Fruit fly (Drosophila melanogaster) whole organism, embryonic: ENCODE results near the gene pod1.
A peak's percentile ranks its signal among the peaks of the same experiment; 100 is the strongest.

Experiments used
- Blimp-1 ChIP-seq: fragments of 200-800 bp; sonication (Bioruptor generic); optimal IDR thresholded peaks from 3 replicates; lab custom pipeline; 2018; ENCODE audit warnings: missing biosample characterization, missing genetic modification characterization, mild to moderate bottlenecking, moderate library complexity, missing genetic modification reagents
- Bteb2 ChIP-seq: fragments of 200-800 bp; sonication (Bioruptor generic); optimal IDR thresholded peaks from 2 replicates; lab custom pipeline; 2016; ENCODE audit warnings: missing biosample characterization, missing genetic modification characterization
- CG10321 ChIP-seq: fragments of 200-800 bp; sonication (Bioruptor generic); IDR thresholded peaks from 2 replicates; pipeline ENCODE4 v1.3.6; 2022; ENCODE audit warnings: missing biosample characterization, missing genetic modification characterization
- CG10366 ChIP-seq: fragments of 200-800 bp; sonication (Bioruptor generic); IDR thresholded peaks from 2 replicates; pipeline ENCODE4 v1.3.6; 2022; ENCODE audit warnings: missing biosample characterization, missing genetic modification characterization
- CG11247 ChIP-seq: fragments of 200-800 bp; sonication (Bioruptor generic); IDR thresholded peaks from 2 replicates; pipeline ENCODE4 v1.3.6; 2022; ENCODE audit warnings: missing biosample characterization, missing genetic modification characterization
- CG12104 ChIP-seq: fragments of 200-800 bp; sonication (Bioruptor generic); optimal IDR thresholded peaks from 3 replicates; lab custom pipeline; 2016; ENCODE audit warnings: missing biosample characterization, missing genetic modification characterization
- CG12155 ChIP-seq: fragments of 200-800 bp; sonication (Bioruptor generic); optimal IDR thresholded peaks from 3 replicates; lab custom pipeline; 2016; ENCODE audit warnings: missing biosample characterization, missing genetic modification characterization
- CG13296 ChIP-seq: fragments of 200-800 bp; sonication (Bioruptor generic); optimal IDR thresholded peaks from 3 replicates; lab custom pipeline; 2018; ENCODE audit warnings: missing biosample characterization, mild to moderate bottlenecking, missing genetic modification characterization
- CG13775 ChIP-seq: fragments of 200-800 bp; sonication (Bioruptor generic); optimal IDR thresholded peaks from 3 replicates; lab custom pipeline; 2017; ENCODE audit warnings: missing biosample characterization, mild to moderate bottlenecking, missing genetic modification characterization
- CG1602 ChIP-seq: fragments of 200-800 bp; sonication (Bioruptor generic); optimal IDR thresholded peaks from 3 replicates; lab custom pipeline; 2016; ENCODE audit warnings: missing biosample characterization, missing genetic modification characterization
- CG17361 ChIP-seq: fragments of 200-800 bp; sonication (Bioruptor generic); IDR thresholded peaks from 3 replicates; pipeline ENCODE4 v1.3.6; 2022; ENCODE audit warnings: missing biosample characterization, missing genetic modification characterization
- CG17568 ChIP-seq: fragments of 200-800 bp; sonication (Bioruptor generic); optimal IDR thresholded peaks from 2 replicates; lab custom pipeline; 2018; ENCODE audit warnings: missing biosample characterization, mild to moderate bottlenecking, missing genetic modification characterization, moderate library complexity
- CG18764 ChIP-seq: fragments of 200-800 bp; sonication (Bioruptor generic); optimal IDR thresholded peaks from 3 replicates; lab custom pipeline; 2016; ENCODE audit warnings: missing biosample characterization, missing genetic modification characterization
- CG2120 ChIP-seq: fragments of 200-800 bp; sonication (Bioruptor generic); optimal IDR thresholded peaks from 3 replicates; lab custom pipeline; 2016; ENCODE audit warnings: missing biosample characterization, missing genetic modification characterization
- CG2199 ChIP-seq: fragments of 200-800 bp; sonication (Bioruptor generic); IDR thresholded peaks from 3 replicates; pipeline ENCODE4 v1.3.6; 2022; ENCODE audit warnings: missing biosample characterization, missing genetic modification characterization
- CG31388 ChIP-seq: fragments of 200-800 bp; sonication (Bioruptor generic); optimal IDR thresholded peaks from 2 replicates; lab custom pipeline; 2016; ENCODE audit warnings: missing biosample characterization, missing genetic modification characterization
- CG32532 ChIP-seq: fragments of 200-800 bp; sonication (Bioruptor generic); IDR thresholded peaks from 2 replicates; pipeline ENCODE4 v1.3.6; 2022; ENCODE audit warnings: missing biosample characterization, missing genetic modification characterization
- CG3281 ChIP-seq: fragments of 200-800 bp; sonication (Bioruptor generic); optimal IDR thresholded peaks from 3 replicates; lab custom pipeline; 2017; ENCODE audit warnings: missing biosample characterization, mild to moderate bottlenecking, missing genetic modification characterization
- CG34376 ChIP-seq: fragments of 200-800 bp; sonication (Bioruptor generic); optimal IDR thresholded peaks from 2 replicates; lab custom pipeline; 2018; ENCODE audit warnings: missing biosample characterization, mild to moderate bottlenecking, missing genetic modification characterization
- CG7271 ChIP-seq: fragments of 200-800 bp; sonication (Bioruptor generic); optimal IDR thresholded peaks from 2 replicates; lab custom pipeline; 2018; ENCODE audit warnings: missing biosample characterization, mild to moderate bottlenecking, missing genetic modification characterization, moderate library complexity
- CG8290 ChIP-seq, 3 experiments: fragments of 200-800 bp; sonication (Bioruptor generic); optimal IDR thresholded peaks; 2 replicates each; lab custom pipeline; 2016 to 2019; ENCODE audit warnings: missing biosample characterization in 3 of 3, missing genetic modification characterization in 3 of 3, mild to moderate bottlenecking in 2 of 3, moderate library complexity in 1 of 3
- CG8765 ChIP-seq: fragments of 200-800 bp; sonication (Bioruptor generic); IDR thresholded peaks from 2 replicates; pipeline ENCODE4 v1.3.6; 2022; ENCODE audit warnings: missing biosample characterization, missing genetic modification characterization
- CHES-1-like ChIP-seq: fragments of 200-800 bp; sonication (Bioruptor generic); optimal IDR thresholded peaks from 2 replicates; lab custom pipeline; 2016; ENCODE audit warnings: missing biosample characterization, missing genetic modification characterization
- Dll ChIP-seq: fragments of 200-800 bp; sonication (Bioruptor generic); IDR thresholded peaks from 4 replicates; pipeline ENCODE4 v1.3.6; 2022; ENCODE audit warnings: missing biosample characterization, missing genetic modification characterization; ENCODE audit not compliant: partially characterized antibody
- Dp ChIP-seq: fragments of 200-800 bp; sonication (Bioruptor generic); optimal IDR thresholded peaks from 2 replicates; lab custom pipeline; 2018; ENCODE audit warnings: missing biosample characterization, mild to moderate bottlenecking, missing genetic modification characterization, moderate library complexity
- E2f2 ChIP-seq: fragments of 200-800 bp; sonication (Bioruptor generic); IDR thresholded peaks from 2 replicates; pipeline ENCODE4 v1.3.6; 2022; ENCODE audit warnings: missing biosample characterization, missing genetic modification characterization
- Elba2 ChIP-seq: fragments of 200-800 bp; sonication (Bioruptor generic); optimal IDR thresholded peaks from 3 replicates; lab custom pipeline; 2016; ENCODE audit warnings: missing biosample characterization, missing genetic modification characterization
- NC2α ChIP-seq: fragments of 200-800 bp; sonication (Bioruptor generic); optimal IDR thresholded peaks from 2 replicates; lab custom pipeline; 2016; ENCODE audit warnings: missing biosample characterization, missing genetic modification characterization
- Pdp1 ChIP-seq, 2 experiments: fragments of 200-800 bp; sonication (Bioruptor generic); optimal IDR thresholded peaks; 3 replicates each; lab custom pipeline; 2016; ENCODE audit warnings: missing biosample characterization in 2 of 2, missing genetic modification characterization in 2 of 2, mild to moderate bottlenecking in 1 of 2, moderate library complexity in 1 of 2
- Rfx ChIP-seq: fragments of 200-800 bp; sonication (Bioruptor generic); IDR thresholded peaks from 2 replicates; pipeline ENCODE4 v1.3.6; 2022; ENCODE audit warnings: missing biosample characterization, missing genetic modification characterization
- Sin3A ChIP-seq: fragments of >200 bp; optimal IDR thresholded peaks from 2 replicates; lab custom pipeline; 2018
- ap ChIP-seq: fragments of 200-800 bp; sonication (Bioruptor generic); IDR thresholded peaks from 2 replicates; pipeline ENCODE4 v1.3.6; 2022; ENCODE audit warnings: missing biosample characterization, missing genetic modification characterization
- bigmax ChIP-seq: fragments of 200-800 bp; sonication (Bioruptor generic); optimal IDR thresholded peaks from 2 replicates; lab custom pipeline; 2018; ENCODE audit warnings: missing biosample characterization, mild to moderate bottlenecking, missing genetic modification characterization
- btn ChIP-seq: fragments of 200-800 bp; sonication (Bioruptor generic); optimal IDR thresholded peaks from 2 replicates; lab custom pipeline; 2016; ENCODE audit warnings: missing biosample characterization, missing genetic modification characterization
- dmrt99B ChIP-seq: fragments of 200-800 bp; sonication (Bioruptor generic); optimal IDR thresholded peaks from 2 replicates; lab custom pipeline; 2018; ENCODE audit warnings: missing biosample characterization, mild to moderate bottlenecking, missing genetic modification characterization, moderate library complexity
- eve ChIP-seq, 2 experiments: fragments of >200 bp; optimal IDR thresholded peaks; 2 replicates each; lab custom pipeline; 2017; ENCODE audit warnings: missing biosample characterization in 2 of 2, missing genetic modification characterization in 2 of 2
- gsb-n ChIP-seq: fragments of 200-800 bp; sonication (Bioruptor generic); optimal IDR thresholded peaks from 3 replicates; lab custom pipeline; 2018; ENCODE audit warnings: missing biosample characterization, mild to moderate bottlenecking, missing genetic modification characterization
- ken ChIP-seq: fragments of 200-800 bp; sonication (Bioruptor generic); IDR thresholded peaks from 3 replicates; pipeline ENCODE4 v1.3.6; 2022; ENCODE audit warnings: missing biosample characterization, missing genetic modification characterization
- kni ChIP-seq: fragments of 200-800 bp; sonication (Bioruptor generic); optimal IDR thresholded peaks from 3 replicates; lab custom pipeline; 2017; ENCODE audit warnings: mild to moderate bottlenecking, missing biosample characterization, missing genetic modification reagents, missing genetic modification characterization
- nerfin-2 ChIP-seq: fragments of 200-800 bp; sonication (Bioruptor generic); IDR thresholded peaks from 2 replicates; pipeline ENCODE4 v1.3.6; 2022; ENCODE audit warnings: missing biosample characterization, missing genetic modification characterization; ENCODE audit not compliant: partially characterized antibody
- onecut ChIP-seq: fragments of 200-800 bp; sonication (Bioruptor generic); IDR thresholded peaks from 2 replicates; pipeline ENCODE4 v1.3.6; 2022; ENCODE audit warnings: missing biosample characterization, missing genetic modification characterization
- p53 ChIP-seq: fragments of 200-800 bp; sonication (Bioruptor generic); optimal IDR thresholded peaks from 2 replicates; lab custom pipeline; 2016; ENCODE audit warnings: missing biosample characterization, missing genetic modification characterization
- pan ChIP-seq, 4 experiments: fragments of >200 bp in 3 of 4; fragments of 200-800 bp in 1 of 4; sonication (Bioruptor generic) in 1 of 4; optimal IDR thresholded peaks in 3 of 4; IDR thresholded peaks in 1 of 4; 2 replicates each; pipeline versions ENCODE4 v1.3.6 to Lab custom; 2017 to 2022; ENCODE audit warnings: missing biosample characterization in 2 of 4, missing genetic modification characterization in 2 of 4, mixed read lengths in 1 of 4
- sens ChIP-seq: fragments of 200-800 bp; sonication (Bioruptor generic); peaks from one replicate; lab custom pipeline; 2016; ENCODE audit warnings: missing biosample characterization, missing genetic modification characterization
- seq ChIP-seq: fragments of 200-800 bp; sonication (Bioruptor generic); IDR thresholded peaks from 2 replicates; pipeline ENCODE4 v1.3.6; 2022; ENCODE audit warnings: missing biosample characterization, missing genetic modification characterization
- sim ChIP-seq: fragments of 200-800 bp; sonication (Bioruptor generic); IDR thresholded peaks from 2 replicates; pipeline ENCODE4 v1.3.6; 2022; ENCODE audit warnings: missing biosample characterization, missing genetic modification characterization
- sisA ChIP-seq: fragments of 200-800 bp; sonication (Bioruptor generic); IDR thresholded peaks from 2 replicates; pipeline ENCODE4 v1.3.6; 2022; ENCODE audit warnings: missing biosample characterization, missing genetic modification characterization
- zen ChIP-seq: fragments of 200-800 bp; sonication (Bioruptor generic); optimal IDR thresholded peaks from 3 replicates; lab custom pipeline; 2018; ENCODE audit warnings: missing biosample characterization, mild to moderate bottlenecking, missing genetic modification characterization, moderate library complexity

Gene pod1

DNA sequence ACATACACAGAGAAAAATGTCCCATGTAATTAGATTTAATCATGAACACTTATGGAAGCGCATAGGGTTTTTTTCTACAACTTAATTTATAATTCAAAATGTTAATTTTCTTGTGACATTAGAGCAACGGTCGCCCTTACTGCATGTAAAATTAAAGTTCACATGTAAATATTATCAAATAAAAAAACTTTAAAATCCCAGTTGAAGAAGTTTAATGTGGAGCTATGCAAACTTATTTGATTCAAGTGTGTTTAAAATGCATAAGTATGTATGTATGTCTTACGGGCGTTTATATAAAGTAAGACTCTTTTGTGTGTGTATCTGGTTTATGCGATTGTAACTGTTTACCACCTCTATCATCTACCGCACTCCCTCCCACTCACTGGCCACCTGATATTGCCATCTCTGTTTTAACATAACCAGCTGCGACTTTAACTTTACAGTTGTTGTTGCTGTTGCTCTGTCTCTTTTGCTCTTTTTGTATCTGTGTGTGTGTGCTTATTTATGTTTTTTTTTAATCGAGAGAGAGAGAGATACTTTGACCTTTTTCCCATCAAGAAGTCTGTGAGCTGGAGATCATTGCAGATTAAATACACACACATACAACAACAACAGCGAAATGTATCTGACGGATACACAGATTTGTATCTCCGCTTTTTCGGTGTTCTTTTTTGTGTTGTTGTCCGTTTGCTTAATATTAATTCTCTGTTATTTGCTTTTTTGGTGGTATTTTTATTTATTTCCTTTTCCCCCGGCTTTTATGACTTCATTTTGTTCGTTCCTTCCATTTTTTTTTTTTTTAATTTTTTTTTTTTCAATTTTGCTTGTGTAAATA is 52.1 kb downstream of the pod1 start (continued):
- TF ChIP-seq dmrt99B (peak; percentile 97), CHES-1-like (peak; percentile 59), kni (GFP tag; lab: Kevin White, UChicago) (peak; percentile 78), CG10321 (GFP tag; lab: Robert Waterston, UW) (peak; percentile 75; the same call in 1 of the 2 replicates), p53 (no peak), bigmax (no peak), pan (optimal IDR thresholded peaks at IDR 0.05; lab: Kevin White, UChicago) (no peak), pan (GFP tag; optimal IDR thresholded peaks at IDR 0.05 in 1 of 2, IDR thresholded peaks at IDR 0.05 in 1 of 2) (peak in 1 of 2 experiments; percentile 61), CG17568 (GFP tag; lab: Kevin White, UChicago) (peak; percentile 84), Pdp1 (GFP tag; optimal IDR thresholded peaks at IDR 0.05; lab: Kevin White, UChicago) (peak; percentile 82 to 84), Bteb2 (GFP tag; lab: Kevin White, UChicago) (peak; percentile 68), CG2199 (GFP tag; lab: Robert Waterston, UW) (peak; percentile 86; the same call in 1 of the 3 replicates), CG18764 (GFP tag; lab: Kevin White, UChicago) (no peak), CG12104 (GFP tag; lab: Kevin White, UChicago) (peak; percentile 78), CG11247 (GFP tag; lab: Robert Waterston, UW) (0 out of 2 replicates have a peak, but pooled peaks have one; percentile 6), Dll (GFP tag; lab: Robert Waterston, UW) (no peak), Sin3A (lab: Kevin White, UChicago) (no peak), CG31388 (no peak), CG13296 (GFP tag; lab: Kevin White, UChicago) (peak; percentile 71), CG13775 (peak; percentile 71), Blimp-1 (GFP tag; lab: Kevin White, UChicago) (peak; percentile 80), Rfx (GFP tag; lab: Robert Waterston, UW) (peak; percentile 26; the same call in 1 of the 2 replicates), E2f2 (peak; percentile 74), nerfin-2 (GFP tag; lab: Robert Waterston, UW) (no peak), CG8290 (GFP tag; optimal IDR thresholded peaks at IDR 0.05; lab: Kevin White, UChicago) (peak; percentile 60), CG8290 (tag; optimal IDR thresholded peaks at IDR 0.05; lab: Kevin White, UChicago) (peak; percentile 8 to 42), CG32532 (GFP tag; lab: Robert Waterston, UW) (peak; percentile 44; the same call in 1 of the 2 replicates), Dp (GFP tag; lab: Kevin White, UChicago) (no peak), CG1602 (GFP tag; lab: Kevin White, UChicago) (peak; percentile 89), NC2α (GFP tag; lab: Kevin White, UChicago) (peak; percentile 73), CG34376 (GFP tag; lab: Kevin White, UChicago) (peak; percentile 18), CG7271 (tag; lab: Kevin White, UChicago) (no peak), seq (GFP tag; lab: Robert Waterston, UW) (peak; percentile 88), sens (peak; percentile 97), CG8765 (GFP tag; lab: Robert Waterston, UW) (no peak)

DNA sequence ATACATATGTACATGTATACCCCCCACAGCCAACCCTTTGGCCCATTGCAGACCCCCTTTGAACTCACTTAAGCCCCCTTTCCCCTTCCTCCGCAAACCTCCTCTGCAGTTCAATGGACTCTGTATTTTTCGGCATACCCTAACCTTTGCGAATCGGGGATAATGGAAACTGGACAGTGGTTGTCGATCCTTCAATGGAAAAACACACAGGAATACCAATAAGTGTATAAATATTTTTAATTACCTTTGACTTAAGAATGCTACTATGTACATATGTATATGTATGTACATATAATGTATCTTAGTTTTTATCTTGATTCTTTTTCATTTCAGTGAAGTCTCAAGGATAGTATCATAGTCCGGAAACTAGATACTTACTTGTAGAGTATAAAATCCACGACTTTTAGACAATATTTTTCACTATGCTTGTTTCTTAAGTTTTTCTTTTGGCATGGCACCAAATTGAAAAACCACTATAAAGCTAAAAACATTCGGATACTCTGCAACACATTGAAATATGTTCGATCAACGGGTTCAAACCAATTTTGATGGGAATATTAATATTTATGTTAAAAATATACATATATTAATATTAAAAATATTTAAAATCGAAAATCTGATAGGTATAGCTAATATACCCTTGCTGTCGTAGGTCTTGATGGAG is 53.0 kb downstream of the pod1 start:
- TF ChIP-seq CG12155 (GFP tag; lab: Kevin White, UChicago) (peak; percentile 26), btn (no peak), CG17361 (peak; percentile 72), CG3281 (GFP tag; lab: Kevin White, UChicago) (peak; percentile 69), zen (peak; percentile 33), CG2120 (peak; percentile 55), ap (peak; percentile 76), gsb-n (peak; percentile 71), Elba2 (GFP tag; lab: Kevin White, UChicago) (no peak), onecut (GFP tag; lab: Robert Waterston, UW) (peak; percentile 42; the same call in 1 of the 2 replicates), sim (GFP tag; lab: Robert Waterston, UW) (0 out of 2 replicates have a peak, but pooled peaks have one; percentile 14), sisA (GFP tag; lab: Robert Waterston, UW) (peak; percentile 67), CG10366 (GFP tag; lab: Robert Waterston, UW) (peak; percentile 63), eve (GFP tag; optimal IDR thresholded peaks at IDR 0.05; lab: Kevin White, UChicago) (no peak), ken (peak; percentile 47; the same call in 1 of the 3 replicates)
